Worm (Caenorhabditis elegans): Measurements from ENCODE around the gene Y70G10A.3.
"Not testable (repeated sequence)": the region's sequence is repeated elsewhere in the genome, so short reads cannot be mapped to it uniquely, and the experiment has no call there.

DNA sequence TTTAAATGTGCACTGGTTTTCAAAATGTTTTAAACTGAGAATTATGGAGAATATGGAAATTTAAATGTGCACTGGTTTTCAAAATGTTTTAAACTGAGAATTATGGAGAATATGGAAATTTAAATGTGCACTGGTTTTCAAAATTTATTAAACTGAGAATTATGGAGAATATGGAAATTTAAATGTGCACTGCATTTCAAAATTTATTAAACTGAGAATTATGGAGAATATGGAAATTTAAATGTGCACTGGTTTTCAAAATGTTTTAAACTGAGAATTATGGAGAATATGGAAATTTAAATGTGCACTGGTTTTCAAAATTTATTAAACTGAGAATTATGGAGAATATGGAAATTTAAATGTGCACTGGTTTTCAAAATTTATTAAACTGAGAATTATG is 13.8 kb upstream of the Y70G10A.3 start:
- not testable (repeated sequence) for TF ChIP-seq efl-1 (GFP tag; optimal IDR thresholded peaks at IDR 0.05); snpc-4 (GFP tag; optimal IDR thresholded peaks at IDR 0.05); snpc-4 (tag; optimal IDR thresholded peaks at IDR 0.05); Y53F4B.3 (GFP tag; IDR thresholded peaks at IDR 0.05); chd-7 (tag; optimal IDR thresholded peaks at IDR 0.05); bed-2 (GFP tag; IDR thresholded peaks at IDR 0.05)

Measured in whole organism, young adult.